Fruit fly (Drosophila melanogaster) whole organism, embryonic: ENCODE measurements around the gene CG33489.

Experiments
- CG11085 ChIP-seq: fragments of 200-800 bp; sonication (Bioruptor generic); IDR thresholded peaks from 2 replicates; pipeline ENCODE4 v1.3.6; 2022; ENCODE audit warnings: missing biosample characterization, missing genetic modification characterization
- CG11696 ChIP-seq: fragments of 200-800 bp; sonication (Bioruptor generic); IDR thresholded peaks from 2 replicates; pipeline ENCODE4 v1.3.6; 2022; ENCODE audit warnings: missing biosample characterization, missing genetic modification characterization
- CG12236 ChIP-seq: fragments of 200-800 bp; sonication (Bioruptor generic); optimal IDR thresholded peaks from 2 replicates; lab custom pipeline; 2016; ENCODE audit warnings: missing biosample characterization, missing genetic modification characterization
- CG12299 ChIP-seq: fragments of 200-800 bp; sonication (Bioruptor generic); optimal IDR thresholded peaks from 2 replicates; lab custom pipeline; 2018; ENCODE audit warnings: missing biosample characterization, mild to moderate bottlenecking, missing genetic modification characterization
- CG12659 ChIP-seq: fragments of 200-800 bp; sonication (Bioruptor generic); optimal IDR thresholded peaks from 3 replicates; lab custom pipeline; 2017; ENCODE audit warnings: mild to moderate bottlenecking, missing biosample characterization, missing genetic modification reagents, missing genetic modification characterization
- CG12769 ChIP-seq: fragments of 200-800 bp; sonication (Bioruptor generic); optimal IDR thresholded peaks from 2 replicates; lab custom pipeline; 2019; ENCODE audit warnings: missing biosample characterization, mild to moderate bottlenecking, missing genetic modification characterization, moderate library complexity
- CG12942 ChIP-seq: fragments of 200-800 bp; sonication (Bioruptor generic); optimal IDR thresholded peaks from 3 replicates; lab custom pipeline; 2016; ENCODE audit warnings: missing biosample characterization, missing genetic modification characterization
- CG13296 ChIP-seq: fragments of 200-800 bp; sonication (Bioruptor generic); optimal IDR thresholded peaks from 3 replicates; lab custom pipeline; 2018; ENCODE audit warnings: missing biosample characterization, mild to moderate bottlenecking, missing genetic modification characterization
- CG15514 ChIP-seq: fragments of 200-800 bp; sonication (Bioruptor generic); optimal IDR thresholded peaks from 3 replicates; lab custom pipeline; 2017; ENCODE audit warnings: missing biosample characterization, missing genetic modification characterization, mild to moderate bottlenecking, moderate library complexity, missing genetic modification reagents
- CG1603 ChIP-seq: fragments of 200-800 bp; sonication (Bioruptor generic); optimal IDR thresholded peaks from 2 replicates; lab custom pipeline; 2019; ENCODE audit warnings: missing biosample characterization, mild to moderate bottlenecking, missing genetic modification characterization, moderate library complexity
- CG16779 ChIP-seq: fragments of 200-800 bp; sonication (Bioruptor generic); IDR thresholded peaks from 2 replicates; pipeline ENCODE4 v1.3.6; 2022; ENCODE audit warnings: missing biosample characterization, missing genetic modification characterization
- CG17802 ChIP-seq: fragments of 200-800 bp; sonication (Bioruptor generic); optimal IDR thresholded peaks from 2 replicates; lab custom pipeline; 2018; ENCODE audit warnings: missing biosample characterization, mild to moderate bottlenecking, missing genetic modification characterization, moderate library complexity
- CG17829 ChIP-seq: fragments of 200-800 bp; optimal IDR thresholded peaks from 2 replicates; lab custom pipeline; 2019; ENCODE audit warnings: missing biosample characterization, mild to moderate bottlenecking, missing genetic modification characterization, moderate library complexity
- CG2199 ChIP-seq: fragments of 200-800 bp; sonication (Bioruptor generic); IDR thresholded peaks from 3 replicates; pipeline ENCODE4 v1.3.6; 2022; ENCODE audit warnings: missing biosample characterization, missing genetic modification characterization
- CG2712 ChIP-seq: fragments of 200-800 bp; optimal IDR thresholded peaks from 3 replicates; lab custom pipeline; 2019; ENCODE audit warnings: missing biosample characterization, mild to moderate bottlenecking, missing genetic modification characterization, moderate library complexity
- CG3407 ChIP-seq: fragments of 200-800 bp; sonication (Bioruptor generic); optimal IDR thresholded peaks from 2 replicates; lab custom pipeline; 2018; ENCODE audit warnings: missing biosample characterization, mild to moderate bottlenecking, missing genetic modification characterization
- CG4707 ChIP-seq: fragments of 200-800 bp; sonication (Bioruptor generic); optimal IDR thresholded peaks from 2 replicates; lab custom pipeline; 2018; ENCODE audit warnings: missing biosample characterization, mild to moderate bottlenecking, missing genetic modification characterization, moderate library complexity
- CG7987 ChIP-seq: fragments of 200-800 bp; sonication (Bioruptor generic); optimal IDR thresholded peaks from 2 replicates; lab custom pipeline; 2018; ENCODE audit warnings: missing biosample characterization, mild to moderate bottlenecking, missing genetic modification characterization, moderate library complexity
- CG8359 ChIP-seq: fragments of 200-800 bp; sonication (Bioruptor generic); optimal IDR thresholded peaks from 2 replicates; lab custom pipeline; 2017; ENCODE audit warnings: missing biosample characterization, mild to moderate bottlenecking, missing genetic modification characterization, borderline replicate concordance
- Dek ChIP-seq: fragments of 200-800 bp; sonication (Bioruptor generic); optimal IDR thresholded peaks from 3 replicates; lab custom pipeline; 2019; ENCODE audit warnings: missing biosample characterization, mild to moderate bottlenecking, missing genetic modification characterization, moderate library complexity
- Doc3 ChIP-seq: fragments of 200-800 bp; sonication (Bioruptor generic); IDR thresholded peaks from 3 replicates; pipeline ENCODE4 v1.3.6; 2022; ENCODE audit warnings: missing biosample characterization, missing genetic modification characterization; ENCODE audit not compliant: partially characterized antibody
- Fer2 ChIP-seq: fragments of 200-800 bp; sonication (Bioruptor generic); optimal IDR thresholded peaks from 2 replicates; lab custom pipeline; 2018; ENCODE audit warnings: missing biosample characterization, mild to moderate bottlenecking, missing genetic modification characterization, moderate library complexity
- Fer3 ChIP-seq: fragments of 200-800 bp; sonication (Bioruptor generic); optimal IDR thresholded peaks from 2 replicates; lab custom pipeline; 2018; ENCODE audit warnings: missing biosample characterization, mild to moderate bottlenecking, missing genetic modification characterization, moderate library complexity
- HHEX ChIP-seq: fragments of 200-800 bp; sonication (Bioruptor generic); optimal IDR thresholded peaks from 3 replicates; lab custom pipeline; 2017; ENCODE audit warnings: missing biosample characterization, mild to moderate bottlenecking, missing genetic modification characterization, missing genetic modification reagents
- Max ChIP-seq: fragments of 200-800 bp; sonication (Bioruptor generic); optimal IDR thresholded peaks from 2 replicates; lab custom pipeline; 2016; ENCODE audit warnings: missing biosample characterization, mild to moderate bottlenecking, missing genetic modification characterization
- Mes4 ChIP-seq: fragments of 200-800 bp; sonication (Bioruptor generic); optimal IDR thresholded peaks from 2 replicates; lab custom pipeline; 2016; ENCODE audit warnings: missing biosample characterization, missing genetic modification characterization
- PHDP ChIP-seq: fragments of 200-800 bp; sonication (Bioruptor generic); optimal IDR thresholded peaks from 3 replicates; lab custom pipeline; 2018; ENCODE audit warnings: missing biosample characterization, mild to moderate bottlenecking, missing genetic modification characterization, moderate library complexity
- Sox100B ChIP-seq: fragments of 200-800 bp; sonication (Bioruptor generic); optimal IDR thresholded peaks from 3 replicates; lab custom pipeline; 2018; ENCODE audit warnings: missing biosample characterization, mild to moderate bottlenecking, missing genetic modification characterization
- Usf ChIP-seq: fragments of 200-800 bp; sonication (Bioruptor generic); optimal IDR thresholded peaks from 2 replicates; lab custom pipeline; 2017; ENCODE audit warnings: missing genotype, missing biosample characterization, missing genetic modification characterization
- abd-A ChIP-seq: fragments of 200-800 bp; sonication (Bioruptor generic); optimal IDR thresholded peaks from 3 replicates; lab custom pipeline; 2019; ENCODE audit warnings: missing biosample characterization, mild to moderate bottlenecking, missing genetic modification characterization, moderate library complexity
- bsh ChIP-seq, 2 experiments: fragments of 200-800 bp; sonication (Bioruptor generic); optimal IDR thresholded peaks; 2 replicates each; lab custom pipeline; 2017 to 2018; ENCODE audit warnings: mild to moderate bottlenecking in 2 of 2, missing biosample characterization in 2 of 2, missing genetic modification characterization in 2 of 2, moderate library complexity in 1 of 2
- btn ChIP-seq: fragments of 200-800 bp; sonication (Bioruptor generic); optimal IDR thresholded peaks from 2 replicates; lab custom pipeline; 2016; ENCODE audit warnings: missing biosample characterization, missing genetic modification characterization
- ci ChIP-seq: fragments of 200-800 bp; sonication (Bioruptor generic); IDR thresholded peaks from 3 replicates; pipeline ENCODE4 v1.3.6; 2022; ENCODE audit warnings: missing biosample characterization, missing genetic modification characterization
- danr ChIP-seq: fragments of 200-800 bp; sonication (Bioruptor generic); IDR thresholded peaks from 2 replicates; pipeline ENCODE4 v1.3.6; 2022; ENCODE audit warnings: missing biosample characterization, missing genetic modification characterization
- fd3F ChIP-seq: fragments of 200-800 bp; sonication (Bioruptor generic); optimal IDR thresholded peaks from 2 replicates; lab custom pipeline; 2018; ENCODE audit warnings: missing biosample characterization, mild to moderate bottlenecking, missing genetic modification characterization, moderate library complexity
- ftz-f1 ChIP-seq: fragments of 200-800 bp; sonication (Bioruptor generic); optimal IDR thresholded peaks from 2 replicates; lab custom pipeline; 2016; ENCODE audit warnings: missing biosample characterization, missing genetic modification characterization
- gcm ChIP-seq: fragments of 200-800 bp; sonication (Bioruptor generic); optimal IDR thresholded peaks from 2 replicates; lab custom pipeline; 2019; ENCODE audit warnings: missing biosample characterization, mild to moderate bottlenecking, missing genetic modification characterization, moderate library complexity
- hb ChIP-seq: fragments of 200-800 bp; sonication (Bioruptor generic); IDR thresholded peaks from 3 replicates; pipeline ENCODE4 v1.3.6; 2022; ENCODE audit warnings: missing biosample characterization, missing genetic modification characterization; ENCODE audit not compliant: partially characterized antibody
- insv ChIP-seq, 2 experiments: fragments of 200-800 bp; sonication (Bioruptor generic); optimal IDR thresholded peaks; 3 replicates each; lab custom pipeline; 2016 to 2018; ENCODE audit warnings: missing biosample characterization in 2 of 2, missing genetic modification characterization in 2 of 2
- lola ChIP-seq, 3 experiments: fragments of >200 bp in 2 of 3; fragments of 200-800 bp in 1 of 3; sonication (Bioruptor generic) in 1 of 3; optimal IDR thresholded peaks; 2 replicates each; lab custom pipeline; 2017 to 2019; ENCODE audit warnings: missing biosample characterization in 3 of 3, missing genetic modification characterization in 3 of 3, mild to moderate bottlenecking in 1 of 3, moderate library complexity in 1 of 3
- nerfin-1 ChIP-seq: fragments of 200-800 bp; sonication (Bioruptor generic); optimal IDR thresholded peaks from 3 replicates; lab custom pipeline; 2019; ENCODE audit warnings: missing biosample characterization, mild to moderate bottlenecking, missing genetic modification characterization, moderate library complexity
- odd ChIP-seq: fragments of 200-800 bp; sonication (Bioruptor generic); optimal IDR thresholded peaks from 2 replicates; lab custom pipeline; 2017; ENCODE audit warnings: missing biosample characterization, mild to moderate bottlenecking, missing genetic modification characterization
- onecut ChIP-seq: fragments of 200-800 bp; sonication (Bioruptor generic); IDR thresholded peaks from 2 replicates; pipeline ENCODE4 v1.3.6; 2022; ENCODE audit warnings: missing biosample characterization, missing genetic modification characterization
- sens ChIP-seq: fragments of 200-800 bp; sonication (Bioruptor generic); peaks from one replicate; lab custom pipeline; 2016; ENCODE audit warnings: missing biosample characterization, missing genetic modification characterization
- slou ChIP-seq: fragments of 200-800 bp; sonication (Bioruptor generic); optimal IDR thresholded peaks from 3 replicates; lab custom pipeline; 2016; ENCODE audit warnings: missing biosample characterization, missing genetic modification characterization
- sug ChIP-seq: fragments of 200-800 bp; optimal IDR thresholded peaks from 2 replicates; lab custom pipeline; 2019; ENCODE audit warnings: missing biosample characterization, mild to moderate bottlenecking, missing genetic modification characterization, moderate library complexity
- twi ChIP-seq: fragments of 200-800 bp; optimal IDR thresholded peaks from 2 replicates; lab custom pipeline; 2019; ENCODE audit warnings: missing biosample characterization, mild to moderate bottlenecking, missing genetic modification characterization, moderate library complexity
- vnd ChIP-seq: fragments of 200-800 bp; sonication (Bioruptor generic); IDR thresholded peaks from 3 replicates; pipeline ENCODE4 v1.3.6; 2022; ENCODE audit warnings: missing biosample characterization, missing genetic modification characterization; ENCODE audit not compliant: partially characterized antibody
- wek ChIP-seq: fragments of 200-800 bp; sonication (Bioruptor generic); optimal IDR thresholded peaks from 3 replicates; lab custom pipeline; 2018; ENCODE audit warnings: missing biosample characterization, mild to moderate bottlenecking, missing genetic modification characterization, moderate library complexity
- yki ChIP-seq: fragments of >200 bp; optimal IDR thresholded peaks from 3 replicates; lab custom pipeline; 2018

The CG33489 gene

DNA sequence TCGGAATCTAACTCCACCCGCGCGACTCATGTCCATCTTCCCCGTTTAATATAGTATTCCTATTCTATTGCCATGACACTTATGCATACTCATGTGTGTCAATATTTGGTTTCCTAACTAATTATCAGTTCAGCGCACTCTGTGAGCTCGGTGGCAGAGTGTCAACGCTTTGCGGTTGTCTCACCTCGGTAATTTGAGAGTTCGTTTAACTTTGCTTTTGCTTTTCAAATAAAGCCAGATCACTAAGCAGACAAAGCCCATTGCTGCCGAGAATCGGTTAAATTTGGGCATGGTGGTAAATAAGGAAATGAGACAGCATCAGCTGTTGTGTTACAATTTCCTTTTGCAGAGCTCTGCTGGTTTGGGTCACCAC is 36.5 kb downstream of the CG33489 start (continued):
- peak; percentile 24 for TF ChIP-seq Mes4 (GFP tag; lab: Kevin White, UChicago)
- TF ChIP-seq Max (GFP tag; lab: Kevin White, UChicago): peak; percentile 26
- TF ChIP-seq CG2199 (GFP tag; lab: Robert Waterston, UW): 0 out of 3 replicates have a peak, but pooled peaks have one; percentile 39
- TF ChIP-seq bsh (GFP tag; optimal IDR thresholded peaks at IDR 0.05; lab: Kevin White, UChicago): peak in 1 of 2 experiments; percentile 54
- TF ChIP-seq onecut: peak; percentile 29; the same call in 1 of the 2 replicates
- peak; percentile 54 for TF ChIP-seq PHDP
- peak; percentile 80 for TF ChIP-seq CG7987
- peak; percentile 25 for TF ChIP-seq CG17829 (tag; lab: Kevin White, UChicago)
- peak; percentile 55 for TF ChIP-seq CG13296 (GFP tag; lab: Kevin White, UChicago)
- peak; percentile 40 for TF ChIP-seq CG1603 (tag; lab: Kevin White, UChicago)
- no peak for TF ChIP-seq CG16779 (GFP tag; lab: Robert Waterston, UW)
- TF ChIP-seq CG11085 (GFP tag; lab: Robert Waterston, UW): no peak
- no peak for TF ChIP-seq slou (GFP tag; lab: Kevin White, UChicago)
- no peak for TF ChIP-seq Doc3
- TF ChIP-seq CG2712 (tag; lab: Kevin White, UChicago): peak; percentile 9
- TF ChIP-seq sug (tag; lab: Kevin White, UChicago): peak; percentile 16
- no peak for TF ChIP-seq CG17802 (tag; lab: Kevin White, UChicago)
- TF ChIP-seq CG4707 (GFP tag; lab: Kevin White, UChicago): peak; percentile 40
- TF ChIP-seq CG12659 (GFP tag; lab: Kevin White, UChicago): peak; percentile 13
- TF ChIP-seq CG12942: peak; percentile 11
- peak; percentile 13 for TF ChIP-seq btn (GFP tag; lab: Kevin White, UChicago)
- no peak for TF ChIP-seq vnd (GFP tag; lab: Robert Waterston, UW)
- TF ChIP-seq HHEX (GFP tag; lab: Kevin White, UChicago): peak; percentile 68
- peak; percentile 28; the same call in 1 of the 2 replicates for TF ChIP-seq CG11696 (GFP tag; lab: Robert Waterston, UW)
- TF ChIP-seq Fer3 (tag; lab: Kevin White, UChicago): peak; percentile 23
- no peak for TF ChIP-seq CG12236 (GFP tag; lab: Kevin White, UChicago)
- peak; percentile 52; the same call in 2 of the 3 replicates for TF ChIP-seq ci
- peak in 1 of 3 experiments; percentile 12 for TF ChIP-seq lola (GFP tag; optimal IDR thresholded peaks at IDR 0.05; lab: Kevin White, UChicago)
- TF ChIP-seq Dek (tag; lab: Kevin White, UChicago): no peak
- no peak for TF ChIP-seq danr (GFP tag; lab: Robert Waterston, UW)
- no peak for TF ChIP-seq hb
- TF ChIP-seq Sox100B (GFP tag; lab: Kevin White, UChicago): peak; percentile 49
- TF ChIP-seq gcm (GFP tag; lab: Kevin White, UChicago): peak; percentile 7
- no peak for TF ChIP-seq insv (GFP tag; optimal IDR thresholded peaks at IDR 0.05; lab: Kevin White, UChicago)
- TF ChIP-seq abd-A (tag; lab: Kevin White, UChicago): no peak
- TF ChIP-seq Usf (GFP tag; lab: Kevin White, UChicago): no peak
- TF ChIP-seq CG3407 (GFP tag; lab: Kevin White, UChicago): peak; percentile 63
- peak; percentile 54 for TF ChIP-seq CG15514 (GFP tag; lab: Kevin White, UChicago)
- TF ChIP-seq ftz-f1: no peak
- TF ChIP-seq CG12769 (tag; lab: Kevin White, UChicago): no peak
- TF ChIP-seq CG12299 (tag; lab: Kevin White, UChicago): peak; percentile 11
- peak; percentile 78 for TF ChIP-seq wek (GFP tag; lab: Kevin White, UChicago)
- no peak for TF ChIP-seq Fer2 (tag; lab: Kevin White, UChicago)
- TF ChIP-seq yki (lab: Kevin White, UChicago): no peak
- TF ChIP-seq CG8359 (GFP tag; lab: Kevin White, UChicago): peak; percentile 52
- TF ChIP-seq nerfin-1 (tag; lab: Kevin White, UChicago): peak; percentile 8
- peak; percentile 3 for TF ChIP-seq fd3F (GFP tag; lab: Kevin White, UChicago)
- TF ChIP-seq sens (GFP tag; lab: Kevin White, UChicago): peak; percentile 24
- TF ChIP-seq twi (tag; lab: Kevin White, UChicago): no peak
- TF ChIP-seq odd: peak; percentile 58
